Fruit fly (Drosophila melanogaster) whole organism, embryonic: ENCODE measurements around the gene CG10311.
A peak's percentile ranks its signal among the peaks of the same experiment; 100 is the strongest.

Experiments
- Ada2b ChIP-seq: fragments of 200-800 bp; sonication (Bioruptor generic); IDR thresholded peaks from 2 replicates; pipeline ENCODE4 v1.3.6; 2022; ENCODE audit warnings: missing biosample characterization, missing genetic modification characterization
- Aef1 ChIP-seq: fragments of 200-800 bp; sonication (Bioruptor generic); IDR thresholded peaks from 3 replicates; pipeline ENCODE4 v1.3.6; 2022; ENCODE audit warnings: missing biosample characterization, missing genetic modification characterization
- CG10209 ChIP-seq: fragments of 200-800 bp; sonication (Bioruptor generic); optimal IDR thresholded peaks from 3 replicates; lab custom pipeline; 2017; ENCODE audit warnings: missing biosample characterization, mild to moderate bottlenecking, missing genetic modification characterization, missing genetic modification reagents
- CG10267 ChIP-seq: fragments of 200-800 bp; sonication (Bioruptor generic); optimal IDR thresholded peaks from 2 replicates; lab custom pipeline; 2018; ENCODE audit warnings: missing biosample characterization, mild to moderate bottlenecking, missing genetic modification characterization, moderate library complexity
- CG11560 ChIP-seq: fragments of 200-800 bp; sonication (Bioruptor generic); IDR thresholded peaks from 3 replicates; pipeline ENCODE4 v1.3.6; 2022; ENCODE audit warnings: missing biosample characterization, missing genetic modification characterization
- CG12769 ChIP-seq: fragments of 200-800 bp; sonication (Bioruptor generic); optimal IDR thresholded peaks from 2 replicates; lab custom pipeline; 2019; ENCODE audit warnings: missing biosample characterization, mild to moderate bottlenecking, missing genetic modification characterization, moderate library complexity
- CG14014 ChIP-seq: fragments of 200-800 bp; sonication (Bioruptor generic); IDR thresholded peaks from 2 replicates; pipeline ENCODE4 v1.3.6; 2022; ENCODE audit warnings: missing biosample characterization, missing genetic modification characterization
- CG14710 ChIP-seq: fragments of 200-800 bp; sonication (Bioruptor generic); optimal IDR thresholded peaks from 3 replicates; lab custom pipeline; 2019; ENCODE audit warnings: missing biosample characterization, mild to moderate bottlenecking, missing genetic modification characterization, moderate library complexity
- CG14860 ChIP-seq: fragments of 200-800 bp; sonication (Bioruptor generic); IDR thresholded peaks from 3 replicates; pipeline ENCODE4 v1.3.6; 2022; ENCODE audit warnings: missing biosample characterization, missing genetic modification characterization; ENCODE audit not compliant: partially characterized antibody
- CG15601 ChIP-seq: fragments of 200-800 bp; sonication (Bioruptor generic); optimal IDR thresholded peaks from 3 replicates; lab custom pipeline; 2019; ENCODE audit warnings: missing biosample characterization, mild to moderate bottlenecking, missing genetic modification characterization, moderate library complexity
- CG1647 ChIP-seq: fragments of 200-800 bp; sonication (Bioruptor generic); optimal IDR thresholded peaks from 3 replicates; lab custom pipeline; 2016; ENCODE audit warnings: missing biosample characterization, missing genetic modification characterization
- CG16779 ChIP-seq: fragments of 200-800 bp; sonication (Bioruptor generic); IDR thresholded peaks from 2 replicates; pipeline ENCODE4 v1.3.6; 2022; ENCODE audit warnings: missing biosample characterization, missing genetic modification characterization
- CG16813 ChIP-seq: fragments of 200-800 bp; sonication (Bioruptor generic); IDR thresholded peaks from 3 replicates; pipeline ENCODE4 v1.3.6; 2022; ENCODE audit warnings: missing biosample characterization, missing genetic modification characterization; ENCODE audit not compliant: partially characterized antibody
- CG16815 ChIP-seq: fragments of 200-800 bp; sonication (Bioruptor generic); optimal IDR thresholded peaks from 3 replicates; lab custom pipeline; 2017; ENCODE audit warnings: missing biosample characterization, mild to moderate bottlenecking, missing genetic modification characterization
- CG16863 ChIP-seq: fragments of 200-800 bp; sonication (Bioruptor generic); optimal IDR thresholded peaks from 3 replicates; lab custom pipeline; 2016; ENCODE audit warnings: missing biosample characterization, missing genetic modification characterization
- CG17328 ChIP-seq: fragments of 200-800 bp; sonication (Bioruptor generic); IDR thresholded peaks from 2 replicates; pipeline ENCODE4 v1.3.6; 2022; ENCODE audit warnings: missing biosample characterization, missing genetic modification characterization
- CG17612 ChIP-seq: fragments of 200-800 bp; sonication (Bioruptor generic); IDR thresholded peaks from 2 replicates; pipeline ENCODE4 v1.3.6; 2022; ENCODE audit warnings: missing biosample characterization, missing genetic modification characterization
- CG3281 ChIP-seq: fragments of 200-800 bp; sonication (Bioruptor generic); optimal IDR thresholded peaks from 3 replicates; lab custom pipeline; 2017; ENCODE audit warnings: missing biosample characterization, mild to moderate bottlenecking, missing genetic modification characterization
- CG4360 ChIP-seq: fragments of 200-800 bp; sonication (Bioruptor generic); IDR thresholded peaks from 2 replicates; pipeline ENCODE4 v1.3.6; 2022; ENCODE audit warnings: missing biosample characterization, missing genetic modification characterization
- CG6254 ChIP-seq: fragments of 200-800 bp; sonication (Bioruptor generic); optimal IDR thresholded peaks from 3 replicates; lab custom pipeline; 2017; ENCODE audit warnings: mild to moderate bottlenecking, missing biosample characterization, missing genetic modification reagents, missing genetic modification characterization
- CG7786 ChIP-seq: fragments of 200-800 bp; sonication (Bioruptor generic); optimal IDR thresholded peaks from 2 replicates; lab custom pipeline; 2016; ENCODE audit warnings: missing biosample characterization, missing genetic modification characterization
- CG9876 ChIP-seq: fragments of 200-800 bp; sonication (Bioruptor generic); optimal IDR thresholded peaks from 2 replicates; lab custom pipeline; 2016; ENCODE audit warnings: missing biosample characterization, missing genetic modification characterization
- Dek ChIP-seq: fragments of 200-800 bp; sonication (Bioruptor generic); optimal IDR thresholded peaks from 3 replicates; lab custom pipeline; 2019; ENCODE audit warnings: missing biosample characterization, mild to moderate bottlenecking, missing genetic modification characterization, moderate library complexity
- Dll ChIP-seq: fragments of 200-800 bp; sonication (Bioruptor generic); IDR thresholded peaks from 4 replicates; pipeline ENCODE4 v1.3.6; 2022; ENCODE audit warnings: missing biosample characterization, missing genetic modification characterization; ENCODE audit not compliant: partially characterized antibody
- GATAe ChIP-seq: fragments of 200-800 bp; sonication (Bioruptor generic); conservative IDR thresholded peaks from 2 replicates; pipeline ENCODE4 v1.3.6; 2022; ENCODE audit warnings: missing biosample characterization, missing genetic modification characterization
- HLHmδ ChIP-seq: fragments of 200-800 bp; sonication (Bioruptor generic); optimal IDR thresholded peaks from 2 replicates; lab custom pipeline; 2018; ENCODE audit warnings: missing biosample characterization, mild to moderate bottlenecking, missing genetic modification characterization, moderate library complexity
- Hmx ChIP-seq: fragments of 200-800 bp; sonication (Bioruptor generic); optimal IDR thresholded peaks from 2 replicates; lab custom pipeline; 2016; ENCODE audit warnings: missing biosample characterization, missing genetic modification characterization
- MESR4 ChIP-seq: fragments of 200-800 bp; sonication (Bioruptor generic); optimal IDR thresholded peaks from 2 replicates; lab custom pipeline; 2018; ENCODE audit warnings: missing biosample characterization, mild to moderate bottlenecking, missing genetic modification characterization, moderate library complexity
- Ptx1 ChIP-seq: fragments of 200-800 bp; sonication (Bioruptor generic); IDR thresholded peaks from 2 replicates; pipeline ENCODE4 v1.3.6; 2022; ENCODE audit warnings: missing biosample characterization, missing genetic modification characterization
- Rx ChIP-seq: fragments of 200-800 bp; sonication (Bioruptor generic); IDR thresholded peaks from 2 replicates; pipeline ENCODE4 v1.3.6; 2022; ENCODE audit warnings: missing biosample characterization, missing genetic modification characterization
- Sry-β ChIP-seq: fragments of 200-800 bp; sonication (Bioruptor generic); optimal IDR thresholded peaks from 2 replicates; lab custom pipeline; 2018; ENCODE audit warnings: missing biosample characterization, mild to moderate bottlenecking, missing genetic modification characterization, moderate library complexity
- Taf1 ChIP-seq: fragments of 200-800 bp; sonication (Bioruptor generic); IDR thresholded peaks from 2 replicates; pipeline ENCODE4 v1.3.6; 2022; ENCODE audit warnings: missing biosample characterization, missing genetic modification characterization
- Tbp ChIP-seq: fragments of >200 bp; optimal IDR thresholded peaks from 2 replicates; lab custom pipeline; 2018; ENCODE audit warnings: missing biosample characterization, missing genetic modification characterization
- al ChIP-seq: fragments of 200-800 bp; sonication (Bioruptor generic); IDR thresholded peaks from 2 replicates; pipeline ENCODE4 v1.3.6; 2022; ENCODE audit warnings: missing biosample characterization, missing genetic modification characterization
- bcd ChIP-seq: fragments of 200-800 bp; sonication (Bioruptor generic); optimal IDR thresholded peaks from 2 replicates; lab custom pipeline; 2017; ENCODE audit warnings: missing biosample characterization, mild to moderate bottlenecking, missing genetic modification characterization
- ewg ChIP-seq: fragments of 200-800 bp; sonication (Bioruptor generic); optimal IDR thresholded peaks from 3 replicates; lab custom pipeline; 2017; ENCODE audit warnings: mild to moderate bottlenecking, missing biosample characterization, missing genetic modification reagents, missing genetic modification characterization
- gcm ChIP-seq: fragments of 200-800 bp; sonication (Bioruptor generic); optimal IDR thresholded peaks from 2 replicates; lab custom pipeline; 2019; ENCODE audit warnings: missing biosample characterization, mild to moderate bottlenecking, missing genetic modification characterization, moderate library complexity
- gt ChIP-seq: fragments of 200-800 bp; sonication (Bioruptor generic); IDR thresholded peaks from 2 replicates; pipeline ENCODE4 v1.3.6; 2022; ENCODE audit warnings: missing biosample characterization, missing genetic modification characterization
- ham ChIP-seq: fragments of 200-800 bp; sonication (Bioruptor generic); IDR thresholded peaks from 2 replicates; pipeline ENCODE4 v1.3.6; 2022; ENCODE audit warnings: missing biosample characterization, missing genetic modification characterization
- her ChIP-seq: fragments of 200-800 bp; sonication (Bioruptor generic); optimal IDR thresholded peaks from 2 replicates; lab custom pipeline; 2016; ENCODE audit warnings: missing biosample characterization, missing genetic modification characterization
- knrl ChIP-seq: fragments of 200-800 bp; sonication (Bioruptor generic); IDR thresholded peaks from 3 replicates; pipeline ENCODE4 v1.3.6; 2022; ENCODE audit warnings: missing biosample characterization, missing genetic modification characterization; ENCODE audit not compliant: partially characterized antibody
- p53 ChIP-seq: fragments of 200-800 bp; sonication (Bioruptor generic); optimal IDR thresholded peaks from 2 replicates; lab custom pipeline; 2016; ENCODE audit warnings: missing biosample characterization, missing genetic modification characterization
- peb ChIP-seq: fragments of 200-800 bp; sonication (Bioruptor generic); IDR thresholded peaks from 2 replicates; pipeline ENCODE4 v1.3.6; 2022; ENCODE audit warnings: missing biosample characterization, missing genetic modification characterization
- phol ChIP-seq: fragments of 200-800 bp; sonication (Bioruptor generic); optimal IDR thresholded peaks from 3 replicates; lab custom pipeline; 2018; ENCODE audit warnings: missing biosample characterization, mild to moderate bottlenecking, missing genetic modification characterization, moderate library complexity
- pnt ChIP-seq: fragments of 200-800 bp; sonication (Bioruptor generic); optimal IDR thresholded peaks from 3 replicates; lab custom pipeline; 2016; ENCODE audit warnings: missing biosample characterization, missing genetic modification characterization
- rib ChIP-seq: fragments of 200-800 bp; sonication (Bioruptor generic); IDR thresholded peaks from 2 replicates; pipeline ENCODE4 v1.3.6; 2022; ENCODE audit warnings: missing biosample characterization, missing genetic modification characterization
- ro ChIP-seq: fragments of 200-800 bp; sonication (Bioruptor generic); IDR thresholded peaks from 2 replicates; pipeline ENCODE4 v1.3.6; 2022; ENCODE audit warnings: missing biosample characterization, missing genetic modification characterization
- sna ChIP-seq: fragments of 200-800 bp; sonication (Bioruptor generic); IDR thresholded peaks from 2 replicates; pipeline ENCODE4 v1.3.6; 2022; ENCODE audit warnings: missing biosample characterization, missing genetic modification characterization; ENCODE audit not compliant: partially characterized antibody
- trh ChIP-seq: fragments of 200-800 bp; sonication (Bioruptor generic); optimal IDR thresholded peaks from 2 replicates; lab custom pipeline; 2016; ENCODE audit warnings: missing biosample characterization, missing genetic modification characterization
- twi ChIP-seq: fragments of 200-800 bp; optimal IDR thresholded peaks from 2 replicates; lab custom pipeline; 2019; ENCODE audit warnings: missing biosample characterization, mild to moderate bottlenecking, missing genetic modification characterization, moderate library complexity

CG10311 gene

dm6 chr3R:16331809-16332343 is 24.9 kb downstream of the CG10311 start (continued):
- TF ChIP-seq her (peak; percentile 61), al (GFP tag; lab: Robert Waterston, UW) (peak; percentile 7; the same call in 1 of the 2 replicates), Taf1 (GFP tag; lab: Robert Waterston, UW) (no peak), Ada2b (peak; percentile 25; the same call in 1 of the 2 replicates), CG16779 (GFP tag; lab: Robert Waterston, UW) (0 out of 2 replicates have a peak, but pooled peaks have one; percentile 53), CG14710 (tag; lab: Kevin White, UChicago) (peak; percentile 55), gt (GFP tag; lab: Robert Waterston, UW) (no peak), CG4360 (GFP tag; lab: Robert Waterston, UW) (no peak), CG16863 (peak; percentile 53), Dek (tag; lab: Kevin White, UChicago) (no peak), bcd (GFP tag; lab: Kevin White, UChicago) (peak; percentile 38), CG9876 (GFP tag; lab: Kevin White, UChicago) (no peak), CG15601 (tag; lab: Kevin White, UChicago) (peak; percentile 89), CG16815 (peak; percentile 24), ham (GFP tag; lab: Robert Waterston, UW) (no peak), CG10209 (GFP tag; lab: Kevin White, UChicago) (peak; percentile 85), CG16813 (GFP tag; lab: Robert Waterston, UW) (no peak), GATAe (GFP tag; lab: Robert Waterston, UW) (0 out of 2 replicates have a peak, but pooled peaks have one; percentile 8), phol (tag; lab: Kevin White, UChicago) (no peak), rib (GFP tag; lab: Robert Waterston, UW) (peak; percentile 68; the same call in 1 of the 2 replicates), Aef1 (GFP tag; lab: Robert Waterston, UW) (no peak), knrl (GFP tag; lab: Robert Waterston, UW) (no peak), twi (tag; lab: Kevin White, UChicago) (peak; percentile 35), CG6254 (GFP tag; lab: Kevin White, UChicago) (peak; percentile 66), Sry-β (peak; percentile 37), Ptx1 (GFP tag; lab: Robert Waterston, UW) (no peak), CG17328 (GFP tag; lab: Robert Waterston, UW) (peak; percentile 34; the same call in 1 of the 2 replicates), CG14014 (peak; percentile 59; the same call in 1 of the 2 replicates), CG11560 (tag; lab: Robert Waterston, UW) (peak; percentile 52; the same call in 1 of the 3 replicates), Dll (GFP tag; lab: Robert Waterston, UW) (no peak), Rx (GFP tag; lab: Robert Waterston, UW) (no peak), CG1647 (GFP tag; lab: Kevin White, UChicago) (no peak), CG3281 (peak; percentile 52), Tbp (GFP tag; lab: Kevin White, UChicago) (no peak), CG7786 (peak; percentile 54), CG12769 (tag; lab: Kevin White, UChicago) (peak; percentile 79), peb (GFP tag; lab: Robert Waterston, UW) (0 out of 2 replicates have a peak, but pooled peaks have one; percentile 30), p53 (peak; percentile 37), CG17612 (GFP tag; lab: Robert Waterston, UW) (no peak), gcm (GFP tag; lab: Kevin White, UChicago) (peak; percentile 41), sna (GFP tag; lab: Robert Waterston, UW) (no peak), ewg (GFP tag; lab: Kevin White, UChicago) (peak; percentile 66), ro (GFP tag; lab: Robert Waterston, UW) (peak; percentile 33; the same call in 1 of the 2 replicates), trh (GFP tag; lab: Kevin White, UChicago) (peak; percentile 64), CG14860 (GFP tag; lab: Robert Waterston, UW) (no peak), CG10267 (tag; lab: Kevin White, UChicago) (no peak), pnt (GFP tag; lab: Kevin White, UChicago) (peak; percentile 4), HLHmδ (GFP tag; lab: Kevin White, UChicago) (peak; percentile 73), Hmx (GFP tag; lab: Kevin White, UChicago) (no peak), MESR4 (GFP tag; lab: Kevin White, UChicago) (peak; percentile 14)
